Worm (Caenorhabditis elegans) whole organism, L3 larva: ENCODE measurements around the gene EGAP1.5.

Experiments used
- ama-1 ChIP-seq: fragments of 150-350 bp; optimal IDR thresholded peaks from 2 replicates; lab custom pipeline; 2018
- jun-1 ChIP-seq: fragments of 150-350 bp; optimal IDR thresholded peaks from 2 replicates; lab custom pipeline; 2014; ENCODE audit warnings: missing biosample characterization, missing genetic modification reagents, missing genetic modification characterization
- mdl-1 ChIP-seq: fragments of 150-350 bp; optimal IDR thresholded peaks from 2 replicates; lab custom pipeline; 2014; ENCODE audit warnings: missing biosample characterization, missing genetic modification characterization
- nfya-1 ChIP-seq: sonication (generic microtip); optimal IDR thresholded peaks from 2 replicates; lab custom pipeline; 2017; ENCODE audit warnings: missing genetic modification characterization, mild to moderate bottlenecking, missing compliant biosample characterization, antibody characterized with exemption, moderate library complexity; ENCODE audit not compliant: insufficient read depth
- nhr-237 ChIP-seq: fragments of 150-350 bp; optimal IDR thresholded peaks from 2 replicates; lab custom pipeline; 2014; ENCODE audit warnings: missing biosample characterization, missing genetic modification characterization
- zag-1 ChIP-seq: fragments of 150-350 bp; optimal IDR thresholded peaks from 2 replicates; lab custom pipeline; 2014; ENCODE audit warnings: missing biosample characterization, missing genetic modification characterization

DNA sequence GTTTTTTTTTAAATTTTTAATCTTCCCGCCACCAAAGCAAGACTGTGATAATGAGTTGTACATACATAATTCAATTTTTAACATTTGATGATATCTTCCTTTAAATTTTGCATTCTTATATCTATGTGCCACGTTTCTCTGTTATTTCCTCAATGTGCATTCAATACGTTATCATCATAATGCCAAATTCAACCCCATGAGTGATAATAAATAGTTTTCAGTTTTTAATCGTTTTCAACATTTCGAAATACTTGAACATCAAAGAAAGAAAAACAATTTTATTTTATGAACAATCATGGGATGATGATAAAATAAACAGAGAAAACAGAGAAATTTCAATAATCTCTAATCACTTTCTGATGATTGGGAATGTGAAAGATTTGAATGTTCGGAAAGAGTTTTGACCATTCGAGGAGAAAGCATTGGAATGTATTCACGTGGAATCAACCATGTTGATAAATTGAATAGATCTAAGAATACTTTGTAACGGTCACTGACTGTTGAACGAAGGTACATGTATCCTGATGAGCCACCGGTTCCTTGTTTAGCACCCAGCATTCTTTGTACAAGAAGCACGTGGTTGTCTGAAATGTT lies 14.1 kb upstream of the EGAP1.5 start:
- TF ChIP-seq nhr-237 (no peak), mdl-1 (tag; lab: Kevin White, UChicago) (no peak), jun-1 (tag; lab: Kevin White, UChicago) (no peak), nfya-1 (tag; lab: Kevin White, UChicago) (no peak), ama-1 (lab: Kevin White, UChicago) (peak; percentile 2), zag-1 (no peak)
